Worm (Caenorhabditis elegans) whole organism, late embryonic: ENCODE measurements around the gene ZK856.14.

Source experiments
- ceh-2 ChIP-seq: sonication (generic microtip); optimal IDR thresholded peaks from 2 replicates; lab custom pipeline; 2016; ENCODE audit warnings: missing genotype, missing genetic modification characterization, missing compliant biosample characterization
- ceh-45 ChIP-seq: fragments of 200-800 bp; sonication (Bioruptor generic); IDR thresholded peaks from 2 replicates; pipeline ENCODE4 v1.3.6; 2022; ENCODE audit warnings: missing genetic modification reagents, missing genetic modification characterization, missing compliant biosample characterization
- fax-1 ChIP-seq: sonication (generic microtip); optimal IDR thresholded peaks from 2 replicates; lab custom pipeline; 2016; ENCODE audit warnings: missing genotype, missing genetic modification characterization, missing compliant biosample characterization
- gmeb-2 ChIP-seq: sonication (generic microtip); optimal IDR thresholded peaks from 2 replicates; lab custom pipeline; 2016; ENCODE audit warnings: missing genetic modification characterization, inconsistent platforms, missing compliant biosample characterization
- hlh-15 ChIP-seq: sonication (generic microtip); optimal IDR thresholded peaks from 2 replicates; lab custom pipeline; 2016; ENCODE audit warnings: missing genetic modification characterization, missing compliant biosample characterization
- lin-11 ChIP-seq: fragments of 200-800 bp; sonication (Bioruptor generic); optimal IDR thresholded peaks from 2 replicates; lab custom pipeline; 2018; ENCODE audit warnings: mild to moderate bottlenecking, missing genetic modification characterization, missing compliant biosample characterization
- nhr-11 ChIP-seq: fragments of 150-350 bp; optimal IDR thresholded peaks from 2 replicates; lab custom pipeline; 2014; ENCODE audit warnings: missing biosample characterization, missing genetic modification characterization
- pha-2 ChIP-seq: sonication (generic microtip); optimal IDR thresholded peaks from 2 replicates; lab custom pipeline; 2017; ENCODE audit warnings: mild to moderate bottlenecking, missing genetic modification characterization, missing compliant biosample characterization
- sox-2 ChIP-seq: fragments of 200-800 bp; sonication (Bioruptor generic); IDR thresholded peaks from 2 replicates; pipeline ENCODE4 v1.3.6; 2022; ENCODE audit warnings: missing genetic modification reagents, missing genetic modification characterization, missing compliant biosample characterization

DNA sequence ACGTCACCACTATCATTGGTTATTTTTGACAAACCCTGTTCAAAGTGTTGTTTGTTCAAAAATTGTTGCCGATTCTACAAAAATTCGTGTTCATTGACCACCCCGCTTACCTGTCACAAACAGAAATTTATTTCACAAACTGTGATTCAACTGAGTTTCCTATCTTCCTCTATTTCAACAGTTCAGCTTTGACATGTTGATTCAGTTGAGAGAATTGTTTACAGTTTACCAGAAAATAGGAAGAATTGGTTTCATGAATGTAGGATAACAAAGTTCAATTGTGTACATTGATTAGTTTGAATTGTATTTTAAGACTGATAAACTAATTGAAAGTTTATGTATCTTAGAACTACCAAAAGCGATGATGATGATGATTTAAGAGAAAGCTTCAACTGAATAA lies 28.8 kb downstream of the ZK856.14 start:
- TF ChIP-seq fax-1 (tag; lab: Kevin White, UChicago), result no peak
- no peak for TF ChIP-seq pha-2 (tag; lab: Kevin White, UChicago)
- TF ChIP-seq lin-11 (tag; lab: Kevin White, UChicago), result no peak
- no peak for TF ChIP-seq sox-2
- no peak for TF ChIP-seq ceh-2
- TF ChIP-seq ceh-45 (GFP tag; lab: Robert Waterston, UW), result no peak
- TF ChIP-seq nhr-11 (tag; lab: Kevin White, UChicago), result no peak
- no peak for TF ChIP-seq gmeb-2 (tag; lab: Kevin White, UChicago)
- TF ChIP-seq hlh-15 (tag; lab: Kevin White, UChicago), result no peak
